Worm (Caenorhabditis elegans) whole organism, young adult: Measurements from ENCODE around the gene ckr-2.

Experiments
- B0019.2 ChIP-seq: fragments of 200-800 bp; sonication (Bioruptor generic); conservative IDR thresholded peaks from 2 replicates; pipeline ENCODE4 v1.3.6; 2022; ENCODE audit warnings: missing genetic modification reagents, missing genetic modification characterization, missing compliant biosample characterization
- B0261.1 ChIP-seq: sonication (generic microtip); optimal IDR thresholded peaks from 2 replicates; lab custom pipeline; 2016; ENCODE audit warnings: mild to moderate bottlenecking, missing genetic modification characterization, moderate library complexity, missing compliant biosample characterization
- C17E4.6 ChIP-seq: fragments of 200-800 bp; sonication (Bioruptor generic); IDR thresholded peaks from 2 replicates; pipeline ENCODE4 v1.3.6; 2022; ENCODE audit warnings: missing genetic modification reagents, missing genetic modification characterization, missing compliant biosample characterization
- F33H1.4 ChIP-seq: fragments of 200-800 bp; sonication (Bioruptor generic); IDR thresholded peaks from 2 replicates; pipeline ENCODE4 v1.3.6; 2022; ENCODE audit warnings: missing genetic modification reagents, missing genetic modification characterization, missing compliant biosample characterization
- F39B2.1 ChIP-seq: fragments of 200-800 bp; sonication (Bioruptor generic); IDR thresholded peaks from 2 replicates; pipeline ENCODE4 v1.3.6; 2022; ENCODE audit warnings: missing genetic modification reagents, missing genetic modification characterization, missing compliant biosample characterization
- F55B11.4 ChIP-seq: sonication (generic microtip); optimal IDR thresholded peaks from 2 replicates; lab custom pipeline; 2016; ENCODE audit warnings: missing compliant biosample characterization, missing genetic modification characterization, borderline replicate concordance; ENCODE audit not compliant: insufficient read depth
- F57A8.1 ChIP-seq: fragments of 200-800 bp; sonication (Bioruptor generic); optimal IDR thresholded peaks from 2 replicates; lab custom pipeline; 2018; ENCODE audit warnings: mild to moderate bottlenecking, missing genetic modification characterization, moderate library complexity, missing compliant biosample characterization
- F57C9.4 ChIP-seq: sonication (generic microtip); optimal IDR thresholded peaks from 2 replicates; lab custom pipeline; 2017; ENCODE audit warnings: mild to moderate bottlenecking, missing genetic modification characterization, missing compliant biosample characterization
- Y53F4B.3 ChIP-seq: fragments of 200-800 bp; sonication (Bioruptor generic); IDR thresholded peaks from 2 replicates; pipeline ENCODE4 v1.3.6; 2022; ENCODE audit warnings: missing genetic modification reagents, missing genetic modification characterization, missing compliant biosample characterization
- Y79H2A.3 ChIP-seq: fragments of 200-800 bp; sonication (Bioruptor generic); conservative IDR thresholded peaks from 2 replicates; pipeline ENCODE4 v1.3.6; 2022; ENCODE audit warnings: missing genetic modification reagents, missing genetic modification characterization, missing compliant biosample characterization
- ama-1 ChIP-seq, 3 experiments: fragments of 150-350 bp in 1 of 3; sonication (generic microtip) in 2 of 3; optimal IDR thresholded peaks; 2 replicates each; lab custom pipeline; 2014 to 2018; ENCODE audit warnings: missing biosample characterization in 2 of 3, missing genetic modification characterization in 2 of 3, missing genetic modification reagents in 2 of 3
- attf-3 ChIP-seq: fragments of 200-800 bp; sonication (Bioruptor generic); conservative IDR thresholded peaks from 2 replicates; pipeline ENCODE4 v1.3.6; 2022; ENCODE audit warnings: missing genetic modification reagents, missing genetic modification characterization, missing compliant biosample characterization
- attf-5 ChIP-seq: fragments of 200-800 bp; sonication (Bioruptor generic); optimal IDR thresholded peaks from 2 replicates; lab custom pipeline; 2018; ENCODE audit warnings: mild to moderate bottlenecking, missing genetic modification characterization, missing compliant biosample characterization
- ceh-79 ChIP-seq: sonication (generic microtip); optimal IDR thresholded peaks from 2 replicates; lab custom pipeline; 2017; ENCODE audit warnings: mild to moderate bottlenecking, missing genetic modification characterization, missing compliant biosample characterization
- ceh-91 ChIP-seq: fragments of 200-800 bp; sonication (Bioruptor generic); IDR thresholded peaks from 2 replicates; pipeline ENCODE4 v1.3.6; 2022; ENCODE audit warnings: missing genetic modification reagents, missing genetic modification characterization, missing compliant biosample characterization
- egl-18 ChIP-seq: fragments of 200-800 bp; sonication (Bioruptor generic); IDR thresholded peaks from 2 replicates; pipeline ENCODE4 v1.3.6; 2022; ENCODE audit warnings: missing genetic modification reagents, missing genetic modification characterization, missing compliant biosample characterization
- egl-44 ChIP-seq: fragments of 200-800 bp; sonication (Bioruptor generic); IDR thresholded peaks from 2 replicates; pipeline ENCODE4 v1.3.6; 2022; ENCODE audit warnings: missing genetic modification reagents, missing genetic modification characterization, missing compliant biosample characterization
- ets-4 ChIP-seq: fragments of 200-800 bp; sonication (Bioruptor generic); optimal IDR thresholded peaks from 2 replicates; lab custom pipeline; 2018; ENCODE audit warnings: mild to moderate bottlenecking, missing genetic modification characterization, missing compliant biosample characterization
- hlh-26 ChIP-seq: fragments of 200-800 bp; sonication (Bioruptor generic); conservative IDR thresholded peaks from 2 replicates; pipeline ENCODE4 v1.3.6; 2022; ENCODE audit warnings: missing genetic modification reagents, missing genetic modification characterization, missing compliant biosample characterization
- hmg-1.2 ChIP-seq: fragments of 200-800 bp; sonication (Bioruptor generic); IDR thresholded peaks from 2 replicates; pipeline ENCODE4 v1.3.6; 2022; ENCODE audit warnings: missing genetic modification reagents, missing genetic modification characterization, missing compliant biosample characterization
- hrde-1 ChIP-seq: sonication (generic microtip); optimal IDR thresholded peaks from 2 replicates; lab custom pipeline; 2016; ENCODE audit warnings: missing genetic modification characterization, mild to moderate bottlenecking, missing compliant biosample characterization, moderate library complexity, missing genotype, missing genetic modification reagents, borderline replicate concordance
- lag-1 ChIP-seq: fragments of 200-800 bp; sonication (Bioruptor generic); IDR thresholded peaks from 2 replicates; pipeline ENCODE4 v1.3.6; 2022; ENCODE audit warnings: missing genetic modification reagents, missing genetic modification characterization, missing compliant biosample characterization
- lin-26 ChIP-seq: fragments of 200-800 bp; sonication (Bioruptor generic); IDR thresholded peaks from 2 replicates; pipeline ENCODE4 v1.3.6; 2022; ENCODE audit warnings: missing genetic modification reagents, missing genetic modification characterization, missing compliant biosample characterization
- lin-54 ChIP-seq: fragments of 200-800 bp; sonication (Bioruptor generic); optimal IDR thresholded peaks from 2 replicates; lab custom pipeline; 2018; ENCODE audit warnings: mild to moderate bottlenecking, missing genetic modification characterization, missing compliant biosample characterization
- lsy-27 ChIP-seq: sonication (generic microtip); optimal IDR thresholded peaks from 2 replicates; lab custom pipeline; 2017; ENCODE audit warnings: missing genetic modification characterization, mild to moderate bottlenecking, missing compliant biosample characterization, antibody characterized with exemption, missing genotype, borderline replicate concordance; ENCODE audit not compliant: insufficient read depth
- madf-6 ChIP-seq: fragments of 200-800 bp; sonication (Bioruptor generic); IDR thresholded peaks from 2 replicates; pipeline ENCODE4 v1.3.6; 2022; ENCODE audit warnings: missing genetic modification reagents, missing genetic modification characterization, missing compliant biosample characterization
- mel-28 ChIP-seq: sonication (generic microtip); optimal IDR thresholded peaks from 2 replicates; lab custom pipeline; 2016; ENCODE audit warnings: borderline replicate concordance, mild to moderate bottlenecking, missing genetic modification characterization, missing compliant biosample characterization
- nfya-1 ChIP-seq: sonication (generic microtip); optimal IDR thresholded peaks from 2 replicates; lab custom pipeline; 2017; ENCODE audit warnings: antibody characterized with exemption, missing compliant biosample characterization, missing genetic modification characterization, borderline replicate concordance; ENCODE audit not compliant: insufficient read depth
- nfya-2 ChIP-seq: fragments of 200-800 bp; sonication (Bioruptor generic); IDR thresholded peaks from 2 replicates; pipeline ENCODE4 v1.3.6; 2022; ENCODE audit warnings: missing genetic modification reagents, missing genetic modification characterization, missing compliant biosample characterization
- nhr-27 ChIP-seq: fragments of 200-800 bp; sonication (Bioruptor generic); optimal IDR thresholded peaks from 2 replicates; lab custom pipeline; 2018; ENCODE audit warnings: mild to moderate bottlenecking, missing genetic modification characterization, moderate library complexity, missing compliant biosample characterization
- rpc-1 ChIP-seq, 2 experiments: fragments of 150-350 bp in 1 of 2; sonication (generic microtip) in 1 of 2; optimal IDR thresholded peaks; 2 replicates each; lab custom pipeline; 2014 to 2018; ENCODE audit warnings: missing biosample characterization in 1 of 2, missing genetic modification characterization in 1 of 2, missing genetic modification reagents in 1 of 2, missing genotype in 1 of 2
- sea-2 ChIP-seq: fragments of 200-800 bp; sonication (Bioruptor generic); IDR thresholded peaks from 2 replicates; pipeline ENCODE4 v1.3.6; 2022; ENCODE audit warnings: missing genetic modification characterization, missing compliant biosample characterization
- snpc-1.3 ChIP-seq: sonication (generic microtip); optimal IDR thresholded peaks from 2 replicates; lab custom pipeline; 2017; ENCODE audit warnings: missing genetic modification characterization, mild to moderate bottlenecking, missing compliant biosample characterization, antibody characterized with exemption, moderate library complexity, missing genotype, missing genetic modification reagents; ENCODE audit not compliant: insufficient read depth
- snpc-3.4 ChIP-seq: sonication (generic microtip); optimal IDR thresholded peaks from 2 replicates; lab custom pipeline; 2017; ENCODE audit warnings: missing genetic modification characterization, mild to moderate bottlenecking, missing compliant biosample characterization, antibody characterized with exemption, moderate library complexity, missing genotype, missing genetic modification reagents
- sptf-2 ChIP-seq: fragments of 200-800 bp; sonication (Bioruptor generic); optimal IDR thresholded peaks from 2 replicates; lab custom pipeline; 2018; ENCODE audit warnings: mild to moderate bottlenecking, missing genetic modification characterization, missing compliant biosample characterization
- tbp1 ChIP-seq: fragments of 200-800 bp; sonication (Bioruptor generic); optimal IDR thresholded peaks from 2 replicates; lab custom pipeline; 2018; ENCODE audit warnings: mild to moderate bottlenecking, missing genetic modification characterization, missing compliant biosample characterization
- tbx-9 ChIP-seq: sonication (generic microtip); optimal IDR thresholded peaks from 2 replicates; lab custom pipeline; 2016; ENCODE audit warnings: borderline replicate concordance, missing genetic modification characterization, inconsistent platforms, missing compliant biosample characterization
- tlf-1 ChIP-seq: fragments of 200-800 bp; sonication (Bioruptor generic); optimal IDR thresholded peaks from 2 replicates; lab custom pipeline; 2018; ENCODE audit warnings: mild to moderate bottlenecking, missing genetic modification characterization, missing compliant biosample characterization
- xnd-1 ChIP-seq: sonication (generic microtip); optimal IDR thresholded peaks from 2 replicates; lab custom pipeline; 2016; ENCODE audit warnings: missing genotype, missing genetic modification reagents, missing genetic modification characterization, missing compliant biosample characterization
- zfh-2 ChIP-seq: fragments of 200-800 bp; sonication (Bioruptor generic); conservative IDR thresholded peaks from 2 replicates; pipeline ENCODE4 v1.3.6; 2022; ENCODE audit warnings: missing genetic modification reagents, missing genetic modification characterization, missing compliant biosample characterization
- ztf-22 ChIP-seq: fragments of 200-800 bp; sonication (Bioruptor generic); optimal IDR thresholded peaks from 2 replicates; lab custom pipeline; 2018; ENCODE audit warnings: mild to moderate bottlenecking, missing genetic modification characterization, moderate library complexity, missing compliant biosample characterization
- ztf-25 ChIP-seq: fragments of 200-800 bp; sonication (Bioruptor generic); IDR thresholded peaks from 2 replicates; pipeline ENCODE4 v1.3.6; 2022; ENCODE audit warnings: missing genetic modification reagents, missing genetic modification characterization, missing compliant biosample characterization
- ztf-28 ChIP-seq: fragments of 200-800 bp; sonication (Bioruptor generic); IDR thresholded peaks from 2 replicates; pipeline ENCODE4 v1.3.6; 2022; ENCODE audit warnings: missing genetic modification reagents, missing genetic modification characterization, missing compliant biosample characterization

ckr-2 gene

DNA sequence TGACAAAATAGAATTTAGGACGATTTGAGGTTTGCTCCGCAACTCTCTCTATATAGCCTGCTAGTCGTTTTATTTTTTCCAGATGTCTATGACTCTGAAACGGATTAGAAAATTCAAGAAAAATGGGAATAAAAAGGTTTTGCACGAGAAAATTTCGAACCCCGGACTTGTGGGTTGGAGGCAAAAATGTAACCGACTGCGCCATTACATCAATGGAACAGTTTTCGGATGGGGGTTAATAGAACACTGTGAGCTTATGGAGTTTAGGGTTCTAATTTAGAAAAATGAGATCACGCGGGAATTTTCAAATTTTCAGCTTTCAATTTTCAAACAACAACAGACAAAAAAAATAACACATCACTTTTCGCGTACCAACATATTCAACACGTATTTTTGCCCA, 10.4 kb upstream of the ckr-2 start:
- TF ChIP-seq rpc-1 (optimal IDR thresholded peaks at IDR 0.05; lab: Kevin White, UChicago) (peak; percentile 57), rpc-1 (tag; optimal IDR thresholded peaks at IDR 0.05; lab: Kevin White, UChicago) (no peak), hmg-1.2 (GFP tag; lab: Robert Waterston, UW) (peak; percentile 43), B0019.2 (GFP tag; lab: Robert Waterston, UW) (no peak), tbp1 (GFP tag; lab: Kevin White, UChicago) (peak; percentile 89), snpc-1.3 (tag; lab: Kevin White, UChicago) (no peak), nfya-2 (no peak), ama-1 (optimal IDR thresholded peaks at IDR 0.05; lab: Kevin White, UChicago) (no peak), ama-1 (GFP tag; optimal IDR thresholded peaks at IDR 0.05; lab: Kevin White, UChicago) (peak in 1 of 2 experiments; percentile 60), snpc-3.4 (tag; lab: Kevin White, UChicago) (peak; percentile 47), F55B11.4 (no peak), F39B2.1 (GFP tag; lab: Robert Waterston, UW) (no peak), lin-26 (GFP tag; lab: Robert Waterston, UW) (peak; percentile 67; the same call in 1 of the 2 replicates), sea-2 (GFP tag; lab: Robert Waterston, UW) (no peak), tlf-1 (no peak), lsy-27 (no peak), attf-3 (GFP tag; lab: Robert Waterston, UW) (no peak), zfh-2 (GFP tag; lab: Robert Waterston, UW) (no peak), egl-44 (GFP tag; lab: Robert Waterston, UW) (no peak), ztf-22 (GFP tag; lab: Kevin White, UChicago) (no peak), egl-18 (GFP tag; lab: Robert Waterston, UW) (no peak), F57C9.4 (no peak), ztf-25 (GFP tag; lab: Robert Waterston, UW) (no peak), xnd-1 (tag; lab: Kevin White, UChicago) (no peak), mel-28 (no peak), madf-6 (no peak), lin-54 (GFP tag; lab: Kevin White, UChicago) (no peak), C17E4.6 (GFP tag; lab: Robert Waterston, UW) (no peak), ets-4 (GFP tag; lab: Kevin White, UChicago) (no peak)

DNA sequence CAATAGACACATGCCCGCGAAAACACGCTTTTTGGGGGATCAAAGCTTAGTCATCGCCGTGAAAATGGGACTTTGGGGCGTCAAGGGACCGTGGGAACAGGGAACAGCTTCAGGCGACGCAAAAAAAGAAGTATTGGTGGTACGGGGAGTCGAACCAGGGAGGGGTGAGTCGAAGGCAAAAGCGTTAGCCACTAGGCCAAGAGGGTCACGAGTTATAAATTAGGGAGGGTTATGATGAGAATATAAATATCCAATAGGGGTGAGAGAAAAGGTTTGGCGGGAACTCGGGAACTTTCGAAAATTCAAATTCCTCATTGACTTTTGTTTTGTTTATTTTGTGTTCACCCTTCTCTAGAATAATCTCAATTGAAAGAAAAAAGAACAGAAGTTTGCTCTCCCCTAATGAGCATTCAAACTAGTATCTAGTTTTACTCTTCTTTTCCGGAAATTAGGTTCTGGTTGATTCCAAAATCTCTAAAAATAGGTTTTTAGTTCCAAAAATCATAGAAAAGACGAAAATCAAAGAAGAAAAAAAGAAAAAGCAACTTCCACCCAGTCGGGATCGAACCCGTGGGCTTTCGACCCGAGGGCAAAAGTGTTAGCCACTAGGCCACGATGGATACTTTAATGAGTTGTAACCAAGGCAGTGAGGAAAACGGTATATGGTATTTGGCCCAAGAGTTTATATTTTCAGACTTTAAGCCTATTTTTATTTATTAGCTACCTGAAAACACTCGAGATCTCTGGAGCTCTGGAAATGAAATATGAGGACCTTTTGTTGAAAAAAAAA, 9.6 kb upstream of the ckr-2 start:
- TF ChIP-seq ceh-79 (no peak), rpc-1 (optimal IDR thresholded peaks at IDR 0.05; lab: Kevin White, UChicago) (peak; percentile 67), rpc-1 (tag; optimal IDR thresholded peaks at IDR 0.05; lab: Kevin White, UChicago) (peak; percentile 92), lin-26 (GFP tag; lab: Robert Waterston, UW) (peak; percentile 94), ama-1 (optimal IDR thresholded peaks at IDR 0.05; lab: Kevin White, UChicago) (no peak), ama-1 (GFP tag; optimal IDR thresholded peaks at IDR 0.05; lab: Kevin White, UChicago) (peak; percentile 79 to 82), nhr-27 (tag; lab: Kevin White, UChicago) (no peak), lin-54 (GFP tag; lab: Kevin White, UChicago) (peak; percentile 34), hrde-1 (tag; lab: Kevin White, UChicago) (no peak), ztf-28 (GFP tag; lab: Robert Waterston, UW) (peak; percentile 66; the same call in 1 of the 2 replicates), F57A8.1 (GFP tag; lab: Kevin White, UChicago) (no peak), Y53F4B.3 (GFP tag; lab: Robert Waterston, UW) (no peak), hlh-26 (GFP tag; lab: Robert Waterston, UW) (no peak), tbp1 (GFP tag; lab: Kevin White, UChicago) (peak; percentile 92), nfya-1 (tag; lab: Kevin White, UChicago) (no peak), tbx-9 (tag; lab: Kevin White, UChicago) (no peak), lsy-27 (peak; percentile 16), sptf-2 (GFP tag; lab: Kevin White, UChicago) (no peak), ceh-91 (peak; percentile 14; the same call in 1 of the 2 replicates), attf-5 (GFP tag; lab: Kevin White, UChicago) (peak; percentile 23), hmg-1.2 (GFP tag; lab: Robert Waterston, UW) (peak; percentile 55), B0261.1 (peak; percentile 82), F33H1.4 (peak; percentile 10; the same call in 1 of the 2 replicates), Y79H2A.3 (GFP tag; lab: Robert Waterston, UW) (0 out of 2 replicates have a peak, but pooled peaks have one; percentile 18), lag-1 (GFP tag; lab: Robert Waterston, UW) (no peak)
